Fruit fly (Drosophila melanogaster): ENCODE results near the gene Ziz.
A peak's percentile ranks its signal among the peaks of the same experiment; 100 is the strongest.

Gene Ziz

DNA sequence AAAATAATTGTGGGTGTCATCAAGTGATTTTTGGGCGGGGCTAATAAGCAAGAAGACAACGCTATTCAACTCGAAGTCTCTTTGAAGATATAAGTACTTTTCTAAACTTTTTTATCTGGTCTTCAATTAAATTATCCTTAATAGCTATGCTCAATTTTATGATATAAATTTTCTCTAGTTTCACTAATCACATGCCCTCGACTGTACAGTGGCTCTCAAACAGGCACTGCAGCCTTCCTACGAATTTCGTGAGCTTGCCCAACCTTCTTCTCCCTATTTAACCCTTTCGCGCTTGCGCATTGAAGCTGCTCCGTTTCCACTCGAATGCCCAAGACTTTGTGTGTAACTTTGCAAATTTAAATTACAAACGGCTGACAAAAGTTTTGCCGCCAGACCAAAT is 9.9 kb upstream of the Ziz start (continued):
- peak; percentile 46 for TF ChIP-seq Eip78C (GFP tag)
- no peak for TF ChIP-seq Gug (GFP tag; IDR thresholded peaks at IDR 0.05)
- TF ChIP-seq CG8632 (GFP tag; optimal IDR thresholded peaks at IDR 0.05) = no peak
- TF ChIP-seq CG8319 (GFP tag; optimal IDR thresholded peaks at IDR 0.05) = no peak
- no peak for TF ChIP-seq net (GFP tag; optimal IDR thresholded peaks at IDR 0.05)
- no peak for TF ChIP-seq CG10631 (GFP tag; optimal IDR thresholded peaks at IDR 0.05)
- TF ChIP-seq Eip93F (GFP tag; optimal IDR thresholded peaks at IDR 0.05) = no peak
- no peak for TF ChIP-seq Ets21C (GFP tag; optimal IDR thresholded peaks at IDR 0.05)

DNA sequence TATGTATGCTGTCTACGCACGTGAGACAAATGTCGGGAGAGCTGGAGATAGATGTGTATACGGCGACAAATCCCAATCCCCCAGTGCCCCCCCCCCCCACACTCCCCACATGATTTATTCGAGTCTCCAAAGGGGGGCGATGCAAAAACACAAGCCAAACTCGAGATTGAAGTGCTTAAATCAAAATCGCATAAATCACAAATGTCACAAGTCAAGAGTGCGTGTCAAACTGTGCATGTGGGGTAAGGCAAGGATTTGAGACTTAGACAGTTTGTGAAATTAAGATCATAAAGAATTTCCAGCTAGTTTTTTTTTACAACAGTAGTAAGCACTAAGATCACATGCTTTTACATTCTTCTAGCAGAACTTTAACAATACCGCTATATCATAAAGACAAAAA is 8.4 kb upstream of the Ziz start:
- TF ChIP-seq achi (GFP tag; optimal IDR thresholded peaks at IDR 0.05) (no peak), fd59A (GFP tag; optimal IDR thresholded peaks at IDR 0.05) (no peak), eg (GFP tag; IDR thresholded peaks at IDR 0.05) (no peak), Ets21C (GFP tag; optimal IDR thresholded peaks at IDR 0.05) (no peak), CG6276 (GFP tag; optimal IDR thresholded peaks at IDR 0.05) (no peak), fkh (GFP tag; optimal IDR thresholded peaks at IDR 0.05) (no peak), dac (GFP tag; optimal IDR thresholded peaks at IDR 0.05) (no peak), CG3919 (GFP tag; optimal IDR thresholded peaks at IDR 0.05) (no peak), Hr4 (GFP tag; optimal IDR thresholded peaks at IDR 0.05) (no peak), Smox (GFP tag; optimal IDR thresholded peaks at IDR 0.05) (no peak), topi (GFP tag; optimal IDR thresholded peaks at IDR 0.05) (no peak), CG6808 (GFP tag; optimal IDR thresholded peaks at IDR 0.05) (no peak), acj6 (GFP tag; optimal IDR thresholded peaks at IDR 0.05) (no peak), CG11294 (GFP tag; IDR thresholded peaks at IDR 0.05) (no peak), pdm3 (GFP tag; optimal IDR thresholded peaks at IDR 0.05) (no peak), dsx (GFP tag; optimal IDR thresholded peaks at IDR 0.05; ENCODE audit: poor library complexity, severe bottlenecking) (no peak), spab (GFP tag; optimal IDR thresholded peaks at IDR 0.05) (no peak), Hr39 (GFP tag; optimal IDR thresholded peaks at IDR 0.05) (no peak), Sox15 (GFP tag; optimal IDR thresholded peaks at IDR 0.05) (no peak)

DNA sequence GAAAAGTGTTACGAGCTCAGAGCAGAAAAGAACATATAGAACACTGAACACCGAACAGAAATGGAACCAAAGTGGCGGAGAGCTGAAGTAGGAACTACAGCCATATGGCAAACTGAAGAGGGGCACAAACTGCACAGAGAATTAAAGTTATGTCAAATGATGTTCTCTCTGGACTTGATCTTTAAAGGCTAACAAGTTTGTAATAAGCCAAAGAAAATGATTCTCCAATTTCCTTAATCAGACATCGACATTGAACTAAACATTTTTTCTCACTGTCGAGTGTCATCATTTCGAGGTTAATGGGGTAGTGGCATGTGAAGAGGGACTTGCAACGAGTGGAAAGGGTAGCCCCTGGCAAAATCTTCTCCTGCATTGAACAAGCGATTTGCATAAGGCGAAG is 7.6 kb upstream of the Ziz start:
- peak; percentile 14 for TF ChIP-seq CG6276 (GFP tag; optimal IDR thresholded peaks at IDR 0.05)
- peak; percentile 58 for TF ChIP-seq lz (GFP tag; optimal IDR thresholded peaks at IDR 0.05)
- no peak for TF ChIP-seq dac (GFP tag; optimal IDR thresholded peaks at IDR 0.05)
- TF ChIP-seq CG8119 (GFP tag; IDR thresholded peaks at IDR 0.05) = peak; percentile 62; the same call in 2 of the 3 replicates
- TF ChIP-seq OdsH (GFP tag; optimal IDR thresholded peaks at IDR 0.05) = peak; percentile 54
- TF ChIP-seq CG3032 (tag; optimal IDR thresholded peaks at IDR 0.05) = peak; percentile 71
- TF ChIP-seq dsx (GFP tag; optimal IDR thresholded peaks at IDR 0.05; ENCODE audit: poor library complexity, severe bottlenecking) = peak; percentile 66
- peak; percentile 50 for TF ChIP-seq CG11762 (GFP tag; optimal IDR thresholded peaks at IDR 0.05; ENCODE audit: insufficient read depth)
- TF ChIP-seq eg (GFP tag; IDR thresholded peaks at IDR 0.05) = peak; percentile 59; the same call in 2 of the 3 replicates
- TF ChIP-seq fkh (GFP tag; optimal IDR thresholded peaks at IDR 0.05) = no peak
- peak; percentile 49 for TF ChIP-seq fd59A (GFP tag; optimal IDR thresholded peaks at IDR 0.05)
- TF ChIP-seq Met (GFP tag; optimal IDR thresholded peaks at IDR 0.05) = peak; percentile 69
- TF ChIP-seq CG15336 (GFP tag; IDR thresholded peaks at IDR 0.05) = peak; percentile 49; the same call in 1 of the 2 replicates
- TF ChIP-seq Hr38 (GFP tag; optimal IDR thresholded peaks at IDR 0.05) = no peak
- TF ChIP-seq Sox102F (GFP tag; optimal IDR thresholded peaks at IDR 0.05) = peak; percentile 58
- TF ChIP-seq Ets96B (tag; optimal IDR thresholded peaks at IDR 0.05) = peak; percentile 72
- TF ChIP-seq svp (GFP tag) = peak; percentile 80
- no peak for TF ChIP-seq Eip93F (GFP tag; optimal IDR thresholded peaks at IDR 0.05)
- peak; percentile 70 for TF ChIP-seq pdm3 (GFP tag; optimal IDR thresholded peaks at IDR 0.05)
- TF ChIP-seq net (GFP tag; optimal IDR thresholded peaks at IDR 0.05) = peak; percentile 53
- peak; percentile 74 for TF ChIP-seq esn (GFP tag; optimal IDR thresholded peaks at IDR 0.05)
- TF ChIP-seq CG6163 (GFP tag; IDR thresholded peaks at IDR 0.05) = peak; percentile 83
- no peak for TF ChIP-seq CG6854 (GFP tag; optimal IDR thresholded peaks at IDR 0.05)
- TF ChIP-seq Hr4 (GFP tag; optimal IDR thresholded peaks at IDR 0.05) = no peak
- peak; percentile 81 for TF ChIP-seq CG10669 (GFP tag; optimal IDR thresholded peaks at IDR 0.05)
- TF ChIP-seq achi (GFP tag; optimal IDR thresholded peaks at IDR 0.05) = peak; percentile 36
- peak; percentile 68 for TF ChIP-seq Eip75B (GFP tag; optimal IDR thresholded peaks at IDR 0.05)
- peak; percentile 76 for TF ChIP-seq CG3919 (GFP tag; optimal IDR thresholded peaks at IDR 0.05)
- TF ChIP-seq salr (GFP tag; optimal IDR thresholded peaks at IDR 0.05) = peak; percentile 25 to 47
- peak; percentile 54 for TF ChIP-seq CG7368 (GFP tag; optimal IDR thresholded peaks at IDR 0.05)
- peak; percentile 13 for TF ChIP-seq vri (GFP tag; optimal IDR thresholded peaks at IDR 0.05)
- peak; percentile 65 for TF ChIP-seq CG6808 (GFP tag; optimal IDR thresholded peaks at IDR 0.05)
- TF ChIP-seq Gug (GFP tag; IDR thresholded peaks at IDR 0.05) = 0 out of 2 replicates have a peak, but pooled peaks have one; percentile 20
- TF ChIP-seq spab (GFP tag; optimal IDR thresholded peaks at IDR 0.05) = peak; percentile 73
- no peak for TF ChIP-seq CG4318 (GFP tag; optimal IDR thresholded peaks at IDR 0.05)
- peak; percentile 70 for TF ChIP-seq CG10631 (GFP tag; optimal IDR thresholded peaks at IDR 0.05)
- TF ChIP-seq CG8319 (GFP tag; optimal IDR thresholded peaks at IDR 0.05) = peak; percentile 53
